Worm (Caenorhabditis elegans) whole organism, young adult: ENCODE data around the gene glb-31.

ENCODE experiments used
- C06A6.2 ChIP-seq: fragments of 200-800 bp; sonication (Bioruptor generic); conservative IDR thresholded peaks from 2 replicates; pipeline ENCODE4 v1.3.6; 2022; ENCODE audit warnings: missing genetic modification characterization, missing compliant biosample characterization
- C17E4.6 ChIP-seq: fragments of 200-800 bp; sonication (Bioruptor generic); IDR thresholded peaks from 2 replicates; pipeline ENCODE4 v1.3.6; 2022; ENCODE audit warnings: missing genetic modification reagents, missing genetic modification characterization, missing compliant biosample characterization
- F22D6.2 ChIP-seq: sonication (generic microtip); optimal IDR thresholded peaks from 2 replicates; lab custom pipeline; 2016; ENCODE audit warnings: mild to moderate bottlenecking, missing genetic modification characterization, missing compliant biosample characterization
- F23B12.7 ChIP-seq: sonication (generic microtip); optimal IDR thresholded peaks from 2 replicates; lab custom pipeline; 2017; ENCODE audit warnings: missing genetic modification characterization, mild to moderate bottlenecking, missing compliant biosample characterization, antibody characterized with exemption, moderate library complexity; ENCODE audit not compliant: insufficient read depth
- F33H1.4 ChIP-seq: fragments of 200-800 bp; sonication (Bioruptor generic); IDR thresholded peaks from 2 replicates; pipeline ENCODE4 v1.3.6; 2022; ENCODE audit warnings: missing genetic modification reagents, missing genetic modification characterization, missing compliant biosample characterization
- F39B2.1 ChIP-seq: fragments of 200-800 bp; sonication (Bioruptor generic); IDR thresholded peaks from 2 replicates; pipeline ENCODE4 v1.3.6; 2022; ENCODE audit warnings: missing genetic modification reagents, missing genetic modification characterization, missing compliant biosample characterization
- F57C9.4 ChIP-seq: sonication (generic microtip); optimal IDR thresholded peaks from 2 replicates; lab custom pipeline; 2017; ENCODE audit warnings: mild to moderate bottlenecking, missing genetic modification characterization, missing compliant biosample characterization
- K11D2.4 ChIP-seq: fragments of 200-800 bp; sonication (Bioruptor generic); IDR thresholded peaks from 2 replicates; pipeline ENCODE4 v1.3.6; 2022; ENCODE audit warnings: missing genetic modification reagents, missing genetic modification characterization, missing compliant biosample characterization
- K12H6.12 ChIP-seq: fragments of 200-800 bp; sonication (Bioruptor generic); optimal IDR thresholded peaks from 2 replicates; lab custom pipeline; 2018; ENCODE audit warnings: mild to moderate bottlenecking, missing genetic modification characterization, missing compliant biosample characterization
- Y53F4B.3 ChIP-seq: fragments of 200-800 bp; sonication (Bioruptor generic); IDR thresholded peaks from 2 replicates; pipeline ENCODE4 v1.3.6; 2022; ENCODE audit warnings: missing genetic modification reagents, missing genetic modification characterization, missing compliant biosample characterization
- Y53G8AR.9 ChIP-seq: fragments of 200-800 bp; sonication (Bioruptor generic); conservative IDR thresholded peaks from 2 replicates; pipeline ENCODE4 v1.3.6; 2022; ENCODE audit warnings: missing genetic modification reagents, missing genetic modification characterization, missing compliant biosample characterization
- Y79H2A.3 ChIP-seq: fragments of 200-800 bp; sonication (Bioruptor generic); conservative IDR thresholded peaks from 2 replicates; pipeline ENCODE4 v1.3.6; 2022; ENCODE audit warnings: missing genetic modification reagents, missing genetic modification characterization, missing compliant biosample characterization
- ZK185.1 ChIP-seq: sonication (generic microtip); optimal IDR thresholded peaks from 2 replicates; lab custom pipeline; 2016; ENCODE audit warnings: mild to moderate bottlenecking, missing genetic modification characterization, missing compliant biosample characterization; ENCODE audit not compliant: poor library complexity, severe bottlenecking
- ama-1 ChIP-seq, 3 experiments: fragments of 150-350 bp in 1 of 3; sonication (generic microtip) in 2 of 3; optimal IDR thresholded peaks; 2 replicates each; lab custom pipeline; 2014 to 2018; ENCODE audit warnings: missing biosample characterization in 2 of 3, missing genetic modification characterization in 2 of 3, missing genetic modification reagents in 2 of 3
- aptf-2 ChIP-seq: fragments of 200-800 bp; sonication (Bioruptor generic); conservative IDR thresholded peaks from 2 replicates; pipeline ENCODE4 v1.3.6; 2022; ENCODE audit warnings: missing genetic modification reagents, missing genetic modification characterization, missing compliant biosample characterization
- aptf-3 ChIP-seq: fragments of 200-800 bp; sonication (Bioruptor generic); IDR thresholded peaks from 2 replicates; pipeline ENCODE4 v1.3.6; 2022; ENCODE audit warnings: missing genetic modification characterization, missing compliant biosample characterization
- athp-1 ChIP-seq: sonication (generic microtip); optimal IDR thresholded peaks from 2 replicates; lab custom pipeline; 2017; ENCODE audit warnings: mild to moderate bottlenecking, missing genetic modification characterization, missing compliant biosample characterization
- attf-3 ChIP-seq: fragments of 200-800 bp; sonication (Bioruptor generic); conservative IDR thresholded peaks from 2 replicates; pipeline ENCODE4 v1.3.6; 2022; ENCODE audit warnings: missing genetic modification reagents, missing genetic modification characterization, missing compliant biosample characterization
- attf-6 ChIP-seq: fragments of 200-800 bp; sonication (Bioruptor generic); IDR thresholded peaks from 2 replicates; pipeline ENCODE4 v1.3.6; 2022; ENCODE audit warnings: missing genetic modification reagents, missing genetic modification characterization, missing compliant biosample characterization
- bed-1 ChIP-seq: fragments of 200-800 bp; sonication (Bioruptor generic); IDR thresholded peaks from 2 replicates; pipeline ENCODE4 v1.3.6; 2022; ENCODE audit warnings: missing genetic modification reagents, missing genetic modification characterization, missing compliant biosample characterization
- ccch-3 ChIP-seq: fragments of 200-800 bp; sonication (Bioruptor generic); optimal IDR thresholded peaks from 2 replicates; lab custom pipeline; 2018; ENCODE audit warnings: mild to moderate bottlenecking, missing genetic modification characterization, missing compliant biosample characterization
- dox-1 ChIP-seq: fragments of 200-800 bp; sonication (Bioruptor generic); IDR thresholded peaks from 2 replicates; pipeline ENCODE4 v1.3.6; 2022; ENCODE audit warnings: missing genetic modification reagents, missing genetic modification characterization, missing compliant biosample characterization
- dpff-1 ChIP-seq: sonication (generic microtip); optimal IDR thresholded peaks from 2 replicates; lab custom pipeline; 2017; ENCODE audit warnings: mild to moderate bottlenecking, missing genetic modification characterization, missing compliant biosample characterization
- egrh-3 ChIP-seq: fragments of 200-800 bp; sonication (Bioruptor generic); IDR thresholded peaks from 2 replicates; pipeline ENCODE4 v1.3.6; 2022; ENCODE audit warnings: missing genetic modification reagents, missing genetic modification characterization, missing compliant biosample characterization
- ets-4 ChIP-seq: fragments of 200-800 bp; sonication (Bioruptor generic); optimal IDR thresholded peaks from 2 replicates; lab custom pipeline; 2018; ENCODE audit warnings: mild to moderate bottlenecking, missing genetic modification characterization, missing compliant biosample characterization
- hlh-12 ChIP-seq: sonication (generic microtip); optimal IDR thresholded peaks from 2 replicates; lab custom pipeline; 2016; ENCODE audit warnings: missing genetic modification characterization, missing compliant biosample characterization
- hmg-20 ChIP-seq: fragments of 200-800 bp; sonication (Bioruptor generic); IDR thresholded peaks from 2 replicates; pipeline ENCODE4 v1.3.6; 2022; ENCODE audit warnings: missing genetic modification reagents, missing genetic modification characterization, missing compliant biosample characterization
- lin-26 ChIP-seq: fragments of 200-800 bp; sonication (Bioruptor generic); IDR thresholded peaks from 2 replicates; pipeline ENCODE4 v1.3.6; 2022; ENCODE audit warnings: missing genetic modification reagents, missing genetic modification characterization, missing compliant biosample characterization
- lin-35 ChIP-seq, 3 experiments: fragments of 150-350 bp in 2 of 3; sonication (generic microtip) in 1 of 3; optimal IDR thresholded peaks; 2 replicates each; lab custom pipeline; 2014 to 2018; ENCODE audit warnings: missing biosample characterization in 3 of 3, missing genetic modification characterization in 3 of 3, missing genetic modification reagents in 3 of 3
- lin-40 ChIP-seq: sonication (generic microtip); optimal IDR thresholded peaks from 2 replicates; lab custom pipeline; 2016; ENCODE audit warnings: missing genetic modification characterization, mild to moderate bottlenecking, missing compliant biosample characterization, missing genotype, missing genetic modification reagents
- mcd-1 ChIP-seq: fragments of 200-800 bp; sonication (Bioruptor generic); IDR thresholded peaks from 2 replicates; pipeline ENCODE4 v1.3.6; 2022; ENCODE audit warnings: missing genetic modification reagents, missing genetic modification characterization, missing compliant biosample characterization
- mes-4 ChIP-seq: sonication (generic microtip); optimal IDR thresholded peaks from 2 replicates; lab custom pipeline; 2016; ENCODE audit warnings: missing genotype, missing genetic modification characterization, missing compliant biosample characterization
- mxl-1 ChIP-seq: sonication (generic microtip); optimal IDR thresholded peaks from 2 replicates; lab custom pipeline; 2016; ENCODE audit warnings: missing genetic modification characterization, missing compliant biosample characterization
- nhr-80 ChIP-seq: sonication (generic microtip); optimal IDR thresholded peaks from 2 replicates; lab custom pipeline; 2016; ENCODE audit warnings: missing genetic modification characterization, missing compliant biosample characterization
- rec-8 ChIP-seq, 2 experiments: sonication (generic microtip); optimal IDR thresholded peaks; 2 replicates each; lab custom pipeline; 2016; ENCODE audit warnings: mild to moderate bottlenecking in 2 of 2, missing genetic modification characterization in 2 of 2, missing genetic modification reagents in 2 of 2, missing genotype in 2 of 2, missing biosample characterization in 1 of 2, missing compliant biosample characterization in 1 of 2, moderate library complexity in 1 of 2
- sea-2 ChIP-seq: fragments of 200-800 bp; sonication (Bioruptor generic); IDR thresholded peaks from 2 replicates; pipeline ENCODE4 v1.3.6; 2022; ENCODE audit warnings: missing genetic modification characterization, missing compliant biosample characterization
- snpc-1.1 ChIP-seq: sonication (generic microtip); optimal IDR thresholded peaks from 2 replicates; lab custom pipeline; 2017; ENCODE audit warnings: missing genetic modification characterization, mild to moderate bottlenecking, missing compliant biosample characterization, antibody characterized with exemption, moderate library complexity, missing genotype, missing genetic modification reagents; ENCODE audit not compliant: insufficient read depth
- snpc-1.3 ChIP-seq: sonication (generic microtip); optimal IDR thresholded peaks from 2 replicates; lab custom pipeline; 2017; ENCODE audit warnings: missing genetic modification characterization, mild to moderate bottlenecking, missing compliant biosample characterization, antibody characterized with exemption, moderate library complexity, missing genotype, missing genetic modification reagents; ENCODE audit not compliant: insufficient read depth
- xnd-1 ChIP-seq: sonication (generic microtip); optimal IDR thresholded peaks from 2 replicates; lab custom pipeline; 2016; ENCODE audit warnings: missing genotype, missing genetic modification reagents, missing genetic modification characterization, missing compliant biosample characterization
- zfh-2 ChIP-seq: fragments of 200-800 bp; sonication (Bioruptor generic); conservative IDR thresholded peaks from 2 replicates; pipeline ENCODE4 v1.3.6; 2022; ENCODE audit warnings: missing genetic modification reagents, missing genetic modification characterization, missing compliant biosample characterization
- ztf-3 ChIP-seq: fragments of 200-800 bp; sonication (Bioruptor generic); optimal IDR thresholded peaks from 2 replicates; lab custom pipeline; 2018; ENCODE audit warnings: mild to moderate bottlenecking, missing genetic modification characterization, missing compliant biosample characterization

The glb-31 gene

ce11 chrII:1271814-1272213 is 29.6 kb downstream of the glb-31 start, which contains the start of gene srw-66:
Gene srw-66, minus strand, starts transcription at chrII:1271914.
- no peak for TF ChIP-seq C06A6.2 (GFP tag; lab: Robert Waterston, UW)
- TF ChIP-seq dox-1 (GFP tag; lab: Robert Waterston, UW) = no peak
- no peak for TF ChIP-seq rec-8 (tag; optimal IDR thresholded peaks at IDR 0.05; lab: Kevin White, UChicago)
- no peak for TF ChIP-seq lin-35 (GFP tag; optimal IDR thresholded peaks at IDR 0.05; lab: Kevin White, UChicago)
- TF ChIP-seq egrh-3 = no peak
- TF ChIP-seq F23B12.7 (tag; lab: Kevin White, UChicago) = no peak
- TF ChIP-seq ZK185.1 (tag; lab: Kevin White, UChicago) = no peak
- TF ChIP-seq athp-1 (tag; lab: Kevin White, UChicago) = no peak
- TF ChIP-seq mxl-1 = no peak
- TF ChIP-seq aptf-3 = no peak

ce11 chrII:1266790-1267189 is 34.7 kb downstream of the glb-31 start, which contains the start of gene oac-30:
Gene oac-30, minus strand, starts transcription at chrII:1266890.
- TF ChIP-seq zfh-2 (GFP tag; lab: Robert Waterston, UW) = no peak
- no peak for TF ChIP-seq ccch-3 (GFP tag; lab: Kevin White, UChicago)
- no peak for TF ChIP-seq ama-1 (optimal IDR thresholded peaks at IDR 0.05; lab: Kevin White, UChicago)
- no peak for TF ChIP-seq ama-1 (GFP tag; optimal IDR thresholded peaks at IDR 0.05; lab: Kevin White, UChicago)
- no peak for TF ChIP-seq F22D6.2
- no peak for TF ChIP-seq Y53F4B.3 (GFP tag; lab: Robert Waterston, UW)
- no peak for TF ChIP-seq mxl-1
- TF ChIP-seq aptf-2 (GFP tag; lab: Robert Waterston, UW) = no peak
- TF ChIP-seq, all 124 proteins: peak for 0

ce11 chrII:1258634-1259033 is 42.8 kb downstream of the glb-31 start, which contains the start of gene clpr-2:
Gene clpr-2, plus strand, starts transcription at chrII:1258934.
- TF ChIP-seq snpc-1.3 (tag; lab: Kevin White, UChicago) (no peak), ets-4 (no peak), hlh-12 (no peak), snpc-1.1 (tag; lab: Kevin White, UChicago) (no peak), hmg-20 (GFP tag; lab: Robert Waterston, UW) (no peak), mxl-1 (no peak), C06A6.2 (GFP tag; lab: Robert Waterston, UW) (no peak), F39B2.1 (no peak), K12H6.12 (no peak), ztf-3 (no peak), mes-4 (no peak), Y79H2A.3 (GFP tag; lab: Robert Waterston, UW) (no peak)

ce11 chrII:1256742-1257141 is 44.7 kb downstream of the glb-31 start:
- TF ChIP-seq Y53G8AR.9 (no peak), mxl-1 (no peak), xnd-1 (tag; lab: Kevin White, UChicago) (no peak), nhr-80 (tag; lab: Kevin White, UChicago) (no peak), lin-26 (no peak), bed-1 (GFP tag; lab: Robert Waterston, UW) (no peak), attf-3 (no peak), F57C9.4 (no peak), mcd-1 (GFP tag; lab: Robert Waterston, UW) (no peak), athp-1 (tag; lab: Kevin White, UChicago) (no peak), zfh-2 (GFP tag; lab: Robert Waterston, UW) (no peak), attf-6 (no peak), sea-2 (no peak), dpff-1 (no peak), F33H1.4 (GFP tag; lab: Robert Waterston, UW) (no peak), lin-40 (tag; lab: Kevin White, UChicago) (no peak), K11D2.4 (GFP tag; lab: Robert Waterston, UW) (no peak), C06A6.2 (GFP tag; lab: Robert Waterston, UW) (no peak), C17E4.6 (GFP tag; lab: Robert Waterston, UW) (no peak)
- TF ChIP-seq, all 124 proteins: peak for 0
